Fruit fly (Drosophila melanogaster) whole organism, pupa: ENCODE data around the gene mRpS6.

ENCODE experiments used
- CG12605 ChIP-seq: fragments of 200-800 bp; sonication (Bioruptor generic); IDR thresholded peaks from 2 replicates; pipeline ENCODE4 v1.3.6; 2022; ENCODE audit warnings: missing biosample characterization, missing genetic modification characterization
- EcR ChIP-seq: fragments of 200-800 bp; sonication (Bioruptor generic); optimal IDR thresholded peaks from 3 replicates; lab custom pipeline; 2019; ENCODE audit warnings: missing biosample characterization, missing genetic modification characterization, mild to moderate bottlenecking, moderate library complexity, missing genetic modification reagents
- Snoo ChIP-seq: fragments of 200-800 bp; sonication (Bioruptor generic); optimal IDR thresholded peaks from 3 replicates; lab custom pipeline; 2017; ENCODE audit warnings: missing biosample characterization, mild to moderate bottlenecking, missing genetic modification characterization, inconsistent platforms

DNA sequence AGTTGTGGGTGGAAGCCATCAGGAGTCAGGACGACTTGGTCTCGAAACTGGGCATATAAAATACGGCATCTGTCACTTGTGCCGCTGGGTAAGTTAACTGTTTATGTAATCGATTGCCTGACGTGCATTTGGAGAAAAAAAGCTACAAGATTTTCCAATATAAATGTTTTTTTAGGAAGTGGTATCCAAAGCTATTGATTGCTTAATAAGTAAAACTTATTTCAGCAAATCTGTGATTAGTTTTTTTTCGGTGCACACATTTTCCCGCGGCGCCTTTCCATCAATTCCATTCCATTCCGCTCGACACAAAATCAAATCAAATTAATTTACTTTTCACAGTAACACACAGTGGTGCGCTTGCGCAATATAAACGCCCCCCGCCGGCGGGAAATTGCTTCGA, 24.8 kb upstream of the mRpS6 start:
- TF ChIP-seq EcR (GFP tag; lab: Kevin White, UChicago): no peak
- no peak for TF ChIP-seq CG12605 (GFP tag; lab: Robert Waterston, UW)
- no peak for TF ChIP-seq Snoo (tag; lab: Kevin White, UChicago)
